Worm (Caenorhabditis elegans): Measurements from ENCODE around the gene nhr-157.

The nhr-157 gene

DNA sequence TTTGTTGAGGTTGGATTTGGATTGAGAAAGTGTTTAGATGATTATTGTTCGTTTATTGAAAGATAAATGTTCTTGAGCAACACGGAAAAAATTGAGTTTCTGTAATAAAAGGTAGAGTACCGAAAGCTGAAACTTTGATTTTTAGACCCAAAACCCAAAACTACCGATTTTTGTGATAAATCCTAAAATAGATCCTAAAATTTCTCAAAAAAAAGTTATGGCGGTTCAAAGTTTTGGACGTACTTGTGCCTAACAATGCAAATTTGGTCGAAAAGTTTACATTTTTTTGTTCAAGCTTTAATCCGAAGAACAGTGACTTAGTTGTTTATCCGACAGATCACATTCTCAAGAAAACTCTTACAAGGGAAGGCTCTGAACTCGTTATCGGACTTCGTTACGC is 21.5 kb downstream of the nhr-157 start, which contains the start of gene nhr-185:
Gene nhr-185, minus strand, starts transcription at position 101 of the 400 bp plus-strand sequence.
- TF ChIP-seq pqm-1 (tag; optimal IDR thresholded peaks at IDR 0.05) (no peak), zag-1 (tag; optimal IDR thresholded peaks at IDR 0.05) (no peak), pha-4 (tag; optimal IDR thresholded peaks at IDR 0.05) (no peak), ZK546.5 (tag; optimal IDR thresholded peaks at IDR 0.05) (no peak), nhr-25 (tag; optimal IDR thresholded peaks at IDR 0.05) (no peak), tbx-2 (tag; optimal IDR thresholded peaks at IDR 0.05) (no peak), mml-1 (tag; optimal IDR thresholded peaks at IDR 0.05) (no peak), lsy-12 (tag; optimal IDR thresholded peaks at IDR 0.05) (no peak), daf-12 (tag; optimal IDR thresholded peaks at IDR 0.05) (no peak), ceh-82 (tag; optimal IDR thresholded peaks at IDR 0.05) (no peak), nhr-67 (tag; optimal IDR thresholded peaks at IDR 0.05) (no peak), lin-15B (tag; optimal IDR thresholded peaks at IDR 0.05) (no peak), elt-1 (tag; optimal IDR thresholded peaks at IDR 0.05) (no peak), lin-39 (tag; optimal IDR thresholded peaks at IDR 0.05) (no peak)

DNA sequence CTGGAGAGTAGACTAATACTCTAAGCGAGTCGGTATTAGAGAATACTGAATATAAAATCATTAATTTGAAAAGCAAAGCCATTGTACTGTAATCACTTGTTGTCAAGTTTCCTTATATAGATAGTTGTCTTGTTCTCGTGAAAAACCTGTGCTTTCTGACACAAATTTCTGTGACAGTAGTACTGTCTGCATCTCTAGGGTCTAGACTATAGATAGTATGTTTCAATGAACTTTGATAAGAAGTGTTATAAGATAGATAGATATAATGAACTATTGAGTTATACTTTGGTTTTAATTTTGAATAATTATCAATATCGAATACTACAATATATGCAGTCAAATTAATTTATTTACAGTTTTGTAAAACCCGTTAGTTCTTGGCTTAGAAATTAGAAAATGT is 24.9 kb downstream of the nhr-157 start, which contains the start of gene ugt-32:
Gene ugt-32, minus strand, starts transcription at position 82 of the 400 bp plus-strand sequence.
- TF ChIP-seq pqm-1 (tag; optimal IDR thresholded peaks at IDR 0.05), result peak; percentile 85
- TF ChIP-seq ama-1 (optimal IDR thresholded peaks at IDR 0.05), result no peak
- peak; percentile 7 for TF ChIP-seq elt-2 (tag; optimal IDR thresholded peaks at IDR 0.05)
- no peak for TF ChIP-seq fkh-10 (GFP tag; optimal IDR thresholded peaks at IDR 0.05)
- TF ChIP-seq jun-1 (tag; optimal IDR thresholded peaks at IDR 0.05), result no peak

DNA sequence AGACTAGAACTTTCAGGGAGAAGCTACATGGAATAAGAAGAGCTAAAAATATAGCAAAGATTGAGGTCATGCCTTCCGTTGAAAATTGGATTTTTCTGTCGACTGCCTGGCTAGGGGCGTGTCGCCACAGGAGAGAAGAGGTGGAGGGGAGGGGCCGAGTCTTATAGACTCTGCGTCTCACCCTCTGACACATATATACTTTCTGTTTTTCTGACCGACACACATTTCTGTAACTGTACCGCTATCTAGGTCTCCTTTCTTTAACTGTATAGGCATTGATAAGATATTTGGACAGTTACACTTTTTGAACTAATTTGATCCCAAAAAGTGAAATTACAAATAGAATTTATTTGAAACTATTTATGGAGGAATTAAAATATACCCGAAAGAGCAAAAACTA is 27.3 kb downstream of the nhr-157 start:
- no peak for TF ChIP-seq nhr-67 (tag; optimal IDR thresholded peaks at IDR 0.05)
- no peak for TF ChIP-seq mml-1 (tag; optimal IDR thresholded peaks at IDR 0.05)
- peak; percentile 20 for TF ChIP-seq pqm-1 (tag; optimal IDR thresholded peaks at IDR 0.05)

DNA sequence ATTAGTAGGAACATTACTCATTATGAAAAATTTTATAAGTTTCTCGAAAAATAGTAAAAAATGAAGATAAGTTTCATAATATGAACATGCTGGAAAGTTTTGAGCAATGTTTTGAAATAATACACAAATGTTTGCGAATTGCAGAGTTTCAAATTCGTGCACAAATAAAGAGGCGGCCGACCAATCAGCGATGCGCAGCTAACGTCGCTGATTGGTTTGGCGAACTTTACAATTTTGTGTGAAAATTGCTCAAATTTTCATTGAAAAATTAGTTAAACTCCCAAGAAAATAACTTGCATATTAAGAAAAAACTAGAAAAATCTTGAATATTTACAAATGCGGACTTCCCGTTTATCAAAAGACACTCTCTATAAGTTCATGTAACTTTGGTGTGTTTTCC is 36.1 kb downstream of the nhr-157 start:
- TF ChIP-seq nfya-1 (tag; optimal IDR thresholded peaks at IDR 0.05; ENCODE audit: insufficient read depth), result peak; percentile 55
- TF ChIP-seq pha-4 (tag; optimal IDR thresholded peaks at IDR 0.05), result no peak

ce11 chrV:3832103-3832502 is 36.7 kb downstream of the nhr-157 start:
- no peak for TF ChIP-seq nhr-25 (tag; optimal IDR thresholded peaks at IDR 0.05)
- no peak for TF ChIP-seq fkh-2 (tag; optimal IDR thresholded peaks at IDR 0.05)
- no peak for TF ChIP-seq pha-4 (tag; optimal IDR thresholded peaks at IDR 0.05)
- no peak for TF ChIP-seq lsy-12 (tag; optimal IDR thresholded peaks at IDR 0.05)
- no peak for TF ChIP-seq elt-1 (tag; optimal IDR thresholded peaks at IDR 0.05)
- no peak for TF ChIP-seq ama-1 (optimal IDR thresholded peaks at IDR 0.05)
- no peak for TF ChIP-seq snpc-4 (tag; optimal IDR thresholded peaks at IDR 0.05)
- TF ChIP-seq daf-12 (tag; optimal IDR thresholded peaks at IDR 0.05), result no peak
- no peak for TF ChIP-seq pqm-1 (tag; optimal IDR thresholded peaks at IDR 0.05)
- no peak for TF ChIP-seq nhr-23 (tag; optimal IDR thresholded peaks at IDR 0.05)
- TF ChIP-seq ceh-9 (tag; optimal IDR thresholded peaks at IDR 0.05), result no peak
- no peak for TF ChIP-seq fos-1 (tag; optimal IDR thresholded peaks at IDR 0.05)
- no peak for TF ChIP-seq unc-39 (tag; optimal IDR thresholded peaks at IDR 0.05)
- no peak for TF ChIP-seq nhr-76 (tag; optimal IDR thresholded peaks at IDR 0.05)
- TF ChIP-seq R02D3.7 (tag; optimal IDR thresholded peaks at IDR 0.05), result no peak
- TF ChIP-seq jun-1 (tag; optimal IDR thresholded peaks at IDR 0.05), result no peak
- TF ChIP-seq nhr-12 (tag; optimal IDR thresholded peaks at IDR 0.05), result no peak
- TF ChIP-seq nhr-11 (tag; optimal IDR thresholded peaks at IDR 0.05), result no peak
- TF ChIP-seq skn-1 (tag; optimal IDR thresholded peaks at IDR 0.05), result no peak

DNA sequence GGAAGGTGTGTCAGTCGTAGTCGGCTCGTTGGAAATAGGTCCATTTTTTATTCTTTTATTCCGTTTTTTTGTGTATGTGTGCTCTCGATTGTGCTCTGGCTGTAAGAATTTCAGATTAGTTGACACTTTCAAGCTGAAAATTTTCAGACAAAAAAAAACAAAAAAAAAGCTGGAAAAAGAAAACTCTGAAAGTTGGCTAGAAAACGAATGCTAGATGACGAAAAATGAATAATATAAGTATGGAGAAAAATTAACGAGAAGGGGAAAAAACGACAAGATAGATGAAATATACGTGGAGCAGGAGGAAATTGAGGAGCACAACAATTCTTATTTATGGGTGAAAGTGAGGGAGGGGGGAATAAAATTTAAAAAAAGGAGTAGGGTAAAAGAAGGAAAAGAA is 37.2 kb downstream of the nhr-157 start, which contains the start of gene H10D18.5:
Gene H10D18.5, minus strand, starts transcription at position 101 of the 400 bp plus-strand sequence.
- no peak for TF ChIP-seq ceh-82 (tag; optimal IDR thresholded peaks at IDR 0.05)
- no peak for TF ChIP-seq elt-2 (tag; optimal IDR thresholded peaks at IDR 0.05)
- no peak for TF ChIP-seq pha-4 (tag; optimal IDR thresholded peaks at IDR 0.05)
- no peak for TF ChIP-seq ceh-9 (tag; optimal IDR thresholded peaks at IDR 0.05)
- TF ChIP-seq nfya-1 (tag; optimal IDR thresholded peaks at IDR 0.05; ENCODE audit: insufficient read depth), result no peak
- TF ChIP-seq fos-1 (tag; optimal IDR thresholded peaks at IDR 0.05), result no peak
- TF ChIP-seq elt-3 (tag; optimal IDR thresholded peaks at IDR 0.05), result no peak
- TF ChIP-seq fkh-10 (GFP tag; optimal IDR thresholded peaks at IDR 0.05), result no peak
- TF ChIP-seq lsy-12 (tag; optimal IDR thresholded peaks at IDR 0.05), result no peak
- TF ChIP-seq jun-1 (tag; optimal IDR thresholded peaks at IDR 0.05), result no peak
- no peak for TF ChIP-seq nhr-76 (tag; optimal IDR thresholded peaks at IDR 0.05)
- no peak for TF ChIP-seq nhr-25 (tag; optimal IDR thresholded peaks at IDR 0.05)
- TF ChIP-seq nhr-43 (tag; optimal IDR thresholded peaks at IDR 0.05; ENCODE audit: poor library complexity, severe bottlenecking), result no peak
- TF ChIP-seq mdl-1 (tag; optimal IDR thresholded peaks at IDR 0.05), result no peak
- TF ChIP-seq mml-1 (tag; optimal IDR thresholded peaks at IDR 0.05), result no peak
- TF ChIP-seq snpc-4 (tag; optimal IDR thresholded peaks at IDR 0.05), result no peak
- no peak for TF ChIP-seq fkh-2 (tag; optimal IDR thresholded peaks at IDR 0.05)
- TF ChIP-seq ama-1 (optimal IDR thresholded peaks at IDR 0.05), result no peak

Measured in whole organism, L3 larva.